Worm (Caenorhabditis elegans) whole organism, young adult: ENCODE results near the gene F41G3.5.

Experiments used
- B0336.3 ChIP-seq: fragments of 200-800 bp; sonication (Bioruptor generic); IDR thresholded peaks from 2 replicates; pipeline ENCODE4 v1.3.6; 2022; ENCODE audit warnings: missing genetic modification characterization, missing compliant biosample characterization
- F49E8.2 ChIP-seq: sonication (generic microtip); optimal IDR thresholded peaks from 3 replicates; lab custom pipeline; 2017; ENCODE audit warnings: missing genetic modification characterization, mild to moderate bottlenecking, missing compliant biosample characterization, antibody characterized with exemption, moderate library complexity; ENCODE audit not compliant: insufficient read depth
- attf-5 ChIP-seq: fragments of 200-800 bp; sonication (Bioruptor generic); optimal IDR thresholded peaks from 2 replicates; lab custom pipeline; 2018; ENCODE audit warnings: mild to moderate bottlenecking, missing genetic modification characterization, missing compliant biosample characterization
- dpl-1 ChIP-seq: fragments of 150-350 bp; optimal IDR thresholded peaks from 2 replicates; lab custom pipeline; 2014; ENCODE audit warnings: missing biosample characterization, missing genetic modification reagents, missing genetic modification characterization
- efl-1 ChIP-seq: fragments of 150-350 bp; optimal IDR thresholded peaks from 2 replicates; lab custom pipeline; 2014; ENCODE audit warnings: missing biosample characterization, missing genetic modification reagents, missing genetic modification characterization
- lin-54 ChIP-seq: fragments of 200-800 bp; sonication (Bioruptor generic); optimal IDR thresholded peaks from 2 replicates; lab custom pipeline; 2018; ENCODE audit warnings: mild to moderate bottlenecking, missing genetic modification characterization, missing compliant biosample characterization
- tbp1 ChIP-seq: fragments of 200-800 bp; sonication (Bioruptor generic); optimal IDR thresholded peaks from 2 replicates; lab custom pipeline; 2018; ENCODE audit warnings: mild to moderate bottlenecking, missing genetic modification characterization, missing compliant biosample characterization
- unc-62 ChIP-seq: fragments of 150-350 bp; optimal IDR thresholded peaks from 2 replicates; lab custom pipeline; 2014; ENCODE audit warnings: missing biosample characterization, missing genetic modification reagents, missing genetic modification characterization

DNA sequence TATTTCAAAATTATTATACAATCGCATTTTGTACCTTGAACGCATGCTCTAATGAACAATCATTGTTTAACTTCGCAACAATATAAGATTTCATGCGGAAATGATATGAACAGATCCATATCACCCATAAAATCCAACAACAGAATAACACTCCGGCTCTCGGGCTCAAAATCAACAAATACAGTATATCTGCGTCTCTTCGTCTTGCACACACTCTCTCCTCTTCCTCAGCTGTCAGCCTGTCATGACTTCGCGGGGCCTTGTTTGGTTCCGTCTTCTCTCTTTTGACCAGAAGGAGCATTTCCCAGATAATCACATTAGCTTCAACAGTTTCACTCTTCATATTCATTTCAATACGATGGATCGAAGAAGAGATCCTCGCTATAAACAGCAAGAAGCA, 9.7 kb downstream of the F41G3.5 start, which contains the start of gene F41G3.3:
- TF ChIP-seq attf-5 (GFP tag; lab: Kevin White, UChicago) (no peak), tbp1 (no peak), lin-54 (no peak), efl-1 (GFP tag; lab: Kevin White, UChicago) (no peak), B0336.3 (GFP tag; lab: Robert Waterston, UW) (no peak), unc-62 (no peak), F49E8.2 (no peak), dpl-1 (no peak)
